Worm (Caenorhabditis elegans) whole organism, mixed stage, embryonic: ENCODE results near the gene ceh-87.
"Not testable (repeated sequence)": the region's sequence is repeated elsewhere in the genome, so short reads cannot be mapped to it uniquely, and the experiment has no call there.

ENCODE experiments used
- M03D4.4 ChIP-seq: sonication (generic microtip); optimal IDR thresholded peaks from 2 replicates; lab custom pipeline; 2017; ENCODE audit warnings: mild to moderate bottlenecking, missing genetic modification characterization, missing compliant biosample characterization
- bed-3 ChIP-seq: fragments of 200-800 bp; sonication (Bioruptor generic); optimal IDR thresholded peaks from 3 replicates; lab custom pipeline; 2018; ENCODE audit warnings: mild to moderate bottlenecking, missing genetic modification characterization, moderate library complexity, missing compliant biosample characterization
- blmp-1 ChIP-seq: fragments of 150-350 bp; optimal IDR thresholded peaks from 2 replicates; lab custom pipeline; 2014; ENCODE audit warnings: missing biosample characterization, missing genetic modification characterization
- ceh-43 ChIP-seq: fragments of 200-800 bp; sonication (Bioruptor generic); optimal IDR thresholded peaks from 2 replicates; lab custom pipeline; 2018; ENCODE audit warnings: mild to moderate bottlenecking, missing genetic modification characterization, moderate library complexity, missing compliant biosample characterization
- ces-1 ChIP-seq: fragments of 150-350 bp; optimal IDR thresholded peaks from 2 replicates; lab custom pipeline; 2014; ENCODE audit warnings: missing biosample characterization, missing genetic modification reagents, missing genetic modification characterization
- cnd-1 ChIP-seq: fragments of 200-800 bp; sonication (Bioruptor generic); optimal IDR thresholded peaks from 2 replicates; lab custom pipeline; 2018; ENCODE audit warnings: mild to moderate bottlenecking, missing genetic modification characterization, missing compliant biosample characterization
- drap-1 ChIP-seq: fragments of 200-800 bp; sonication (Bioruptor generic); optimal IDR thresholded peaks from 3 replicates; lab custom pipeline; 2018; ENCODE audit warnings: mild to moderate bottlenecking, missing genetic modification characterization, missing compliant biosample characterization
- ham-2 ChIP-seq: fragments of 200-800 bp; sonication (Bioruptor generic); optimal IDR thresholded peaks from 2 replicates; lab custom pipeline; 2018; ENCODE audit warnings: mild to moderate bottlenecking, missing genetic modification characterization, missing compliant biosample characterization
- lin-13 ChIP-seq: fragments of 150-350 bp; optimal IDR thresholded peaks from 2 replicates; lab custom pipeline; 2014; ENCODE audit warnings: missing biosample characterization, missing genetic modification characterization
- lin-32 ChIP-seq: fragments of 200-800 bp; sonication (Bioruptor generic); optimal IDR thresholded peaks from 2 replicates; lab custom pipeline; 2018; ENCODE audit warnings: mild to moderate bottlenecking, missing genetic modification characterization, missing compliant biosample characterization
- lsy-2 ChIP-seq: fragments of 150-350 bp; optimal IDR thresholded peaks from 2 replicates; lab custom pipeline; 2014; ENCODE audit warnings: missing biosample characterization, missing genetic modification characterization
- mab-5 ChIP-seq: fragments of 150-350 bp; optimal IDR thresholded peaks from 2 replicates; lab custom pipeline; 2014; ENCODE audit warnings: missing biosample characterization, missing genetic modification characterization
- mep-1 ChIP-seq: fragments of 150-350 bp; optimal IDR thresholded peaks from 2 replicates; lab custom pipeline; 2017; ENCODE audit warnings: missing biosample characterization, missing genetic modification reagents, missing genetic modification characterization, inconsistent platforms
- mls-2 ChIP-seq: sonication (generic microtip); optimal IDR thresholded peaks from 2 replicates; lab custom pipeline; 2016; ENCODE audit warnings: mild to moderate bottlenecking, missing genetic modification characterization, moderate library complexity, missing compliant biosample characterization
- nhr-12 ChIP-seq: fragments of 150-350 bp; optimal IDR thresholded peaks from 2 replicates; lab custom pipeline; 2014; ENCODE audit warnings: missing biosample characterization, missing genetic modification characterization
- nhr-2 ChIP-seq: fragments of 150-350 bp; optimal IDR thresholded peaks from 2 replicates; lab custom pipeline; 2014; ENCODE audit warnings: missing biosample characterization, missing genetic modification characterization
- nhr-237 ChIP-seq: fragments of 150-350 bp; optimal IDR thresholded peaks from 2 replicates; lab custom pipeline; 2014; ENCODE audit warnings: missing biosample characterization, missing genetic modification characterization
- nhr-28 ChIP-seq: fragments of 150-350 bp; optimal IDR thresholded peaks from 2 replicates; lab custom pipeline; 2014; ENCODE audit warnings: missing biosample characterization, missing genetic modification characterization
- nhr-76 ChIP-seq: sonication (generic microtip); optimal IDR thresholded peaks from 2 replicates; lab custom pipeline; 2017; ENCODE audit warnings: missing biosample characterization, missing genetic modification characterization
- sem-2 ChIP-seq: fragments of 200-800 bp; sonication (Bioruptor generic); optimal IDR thresholded peaks from 2 replicates; lab custom pipeline; 2018; ENCODE audit warnings: mild to moderate bottlenecking, missing genetic modification characterization, missing compliant biosample characterization
- snpc-4 ChIP-seq: fragments of 150-350 bp; optimal IDR thresholded peaks from 2 replicates; lab custom pipeline; 2014; ENCODE audit warnings: missing biosample characterization, missing genetic modification characterization
- sptf-1 ChIP-seq: sonication (generic microtip); optimal IDR thresholded peaks from 2 replicates; lab custom pipeline; 2017; ENCODE audit warnings: mild to moderate bottlenecking, missing genetic modification characterization, moderate library complexity, missing compliant biosample characterization
- tbx-8 ChIP-seq: fragments of 200-800 bp; sonication (Bioruptor generic); optimal IDR thresholded peaks from 2 replicates; lab custom pipeline; 2018; ENCODE audit warnings: mild to moderate bottlenecking, missing genetic modification characterization, moderate library complexity, missing compliant biosample characterization
- unc-120 ChIP-seq: sonication (generic microtip); optimal IDR thresholded peaks from 2 replicates; lab custom pipeline; 2017; ENCODE audit warnings: missing genetic modification characterization, missing compliant biosample characterization; ENCODE audit not compliant: poor library complexity, severe bottlenecking
- unc-39 ChIP-seq: fragments of 150-350 bp; optimal IDR thresholded peaks from 2 replicates; lab custom pipeline; 2014; ENCODE audit warnings: missing biosample characterization, missing genetic modification characterization
- unc-62 ChIP-seq: fragments of 150-350 bp; optimal IDR thresholded peaks from 2 replicates; lab custom pipeline; 2014; ENCODE audit warnings: missing biosample characterization, missing genetic modification reagents, missing genetic modification characterization
- zip-8 ChIP-seq: fragments of 150-350 bp; optimal IDR thresholded peaks from 2 replicates; lab custom pipeline; 2014; ENCODE audit warnings: missing biosample characterization, missing genetic modification characterization
- ztf-11 ChIP-seq: fragments of 150-350 bp; optimal IDR thresholded peaks from 2 replicates; lab custom pipeline; 2014; ENCODE audit warnings: missing biosample characterization, missing genetic modification characterization

The ceh-87 gene

DNA sequence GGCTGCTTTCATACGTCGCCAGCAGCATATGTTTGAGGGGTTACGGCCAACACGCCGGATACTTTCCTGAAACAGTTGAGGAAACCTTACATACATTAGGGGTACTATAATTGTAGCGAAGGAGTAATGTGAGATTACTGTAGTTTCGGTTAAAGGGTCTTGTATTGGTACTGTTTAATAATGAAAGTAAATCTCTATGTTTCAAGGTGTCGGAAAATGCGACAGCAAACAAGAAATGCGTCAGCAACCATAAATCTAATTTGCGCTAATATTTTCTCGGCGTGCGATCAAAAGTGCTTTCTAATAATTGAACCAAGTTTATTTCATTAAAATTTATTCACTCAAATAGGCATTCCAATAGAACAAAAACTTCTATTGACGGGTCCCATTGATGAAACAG is 11.8 kb downstream of the ceh-87 start, which contains the start of gene sri-57:
sri-57 (minus strand) TSS at position 101 of the 400 bp plus-strand sequence.
- TF ChIP-seq sptf-1; ztf-11 (tag; lab: Kevin White, UChicago); blmp-1: not testable (repeated sequence)
- TF ChIP-seq, all 35 proteins: peak for 0; not testable (repeated sequence) for 35

DNA sequence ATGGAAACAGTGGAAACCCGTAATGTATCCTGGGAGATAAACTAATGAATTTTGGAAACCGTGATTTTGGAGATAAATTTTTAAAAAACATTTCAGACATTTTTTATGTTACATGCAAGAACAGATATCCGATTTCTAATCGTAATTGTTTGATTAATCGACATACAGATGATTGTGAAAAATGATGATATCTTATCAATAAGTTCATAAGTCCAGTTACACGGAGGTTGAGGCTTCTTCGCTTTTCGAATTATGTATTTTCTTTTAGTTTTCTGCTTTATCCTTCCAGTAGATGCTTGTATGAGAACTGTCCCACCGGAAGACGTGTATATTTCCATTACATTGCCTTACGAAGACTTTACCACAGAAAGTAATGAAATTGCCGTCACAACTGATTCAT is 18.5 kb downstream of the ceh-87 start, which contains the start of gene F22E5.22:
F22E5.22 (plus strand) TSS at position 301 of the 400 bp plus-strand sequence.
- TF ChIP-seq ztf-11 (tag; lab: Kevin White, UChicago) (no peak), mls-2 (tag; lab: Kevin White, UChicago) (no peak), ham-2 (GFP tag; lab: Kevin White, UChicago) (no peak), unc-62 (GFP tag; lab: Kevin White, UChicago) (no peak), cnd-1 (tag; lab: Kevin White, UChicago) (no peak), nhr-12 (tag; lab: Kevin White, UChicago) (no peak), lin-13 (tag; lab: Kevin White, UChicago) (no peak), bed-3 (GFP tag; lab: Kevin White, UChicago) (no peak), unc-39 (no peak), tbx-8 (no peak), lsy-2 (tag; lab: Kevin White, UChicago) (no peak), nhr-2 (tag; lab: Kevin White, UChicago) (no peak), sem-2 (GFP tag; lab: Kevin White, UChicago) (no peak), snpc-4 (no peak)
- TF ChIP-seq, all 35 proteins: peak for 0

DNA sequence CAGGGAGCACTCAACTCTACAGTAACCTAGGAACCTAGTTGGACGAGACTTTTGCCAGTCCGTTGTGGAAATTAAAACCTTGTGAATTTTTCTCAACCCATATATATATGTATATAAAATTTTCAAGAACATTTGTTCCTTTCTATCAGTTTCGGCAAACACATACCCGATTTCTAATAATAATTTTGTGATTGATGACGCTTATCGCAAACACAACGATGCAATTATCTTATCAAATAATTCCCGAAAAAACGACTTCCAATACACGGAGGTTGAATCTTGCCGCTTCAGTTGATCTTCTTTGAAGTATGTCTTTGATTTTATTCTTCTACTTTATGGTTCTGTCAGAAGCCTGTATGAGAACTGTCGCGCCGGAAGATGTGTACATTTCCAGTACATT is 19.0 kb downstream of the ceh-87 start, which contains the start of gene F22E5.2:
F22E5.2 (plus strand) TSS at position 301 of the 400 bp plus-strand sequence.
- not testable (repeated sequence) for TF ChIP-seq lsy-2 (tag; lab: Kevin White, UChicago); mep-1 (tag; lab: Kevin White, UChicago); blmp-1
- TF ChIP-seq, all 35 proteins: peak for 0; not testable (repeated sequence) for 35

DNA sequence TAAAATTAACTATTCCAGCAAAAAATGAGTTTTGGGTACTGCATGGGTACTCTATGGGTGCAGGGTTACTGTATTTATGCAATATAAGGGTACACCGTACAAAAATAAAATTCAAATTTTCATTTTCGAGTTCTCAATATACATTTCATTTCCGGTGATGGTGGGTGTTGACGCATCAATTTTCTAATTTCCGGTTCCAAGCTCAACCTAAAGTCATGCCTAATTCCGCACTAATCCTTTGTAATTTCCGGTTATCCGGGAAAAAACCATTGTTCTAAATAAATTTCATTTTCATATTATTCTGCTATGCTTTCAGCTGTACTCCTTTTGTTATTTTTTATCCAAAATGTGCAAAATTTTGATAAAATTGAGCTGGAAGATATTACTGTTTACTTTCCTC is 24.7 kb downstream of the ceh-87 start, which contains the start of gene gcy-21:
gcy-21 (plus strand) TSS at position 301 of the 400 bp plus-strand sequence.
- no peak for TF ChIP-seq ceh-43 (GFP tag; lab: Kevin White, UChicago)
- TF ChIP-seq mls-2 (tag; lab: Kevin White, UChicago) = no peak
- TF ChIP-seq mep-1 (tag; lab: Kevin White, UChicago) = no peak
- no peak for TF ChIP-seq lin-32
- no peak for TF ChIP-seq ztf-11 (tag; lab: Kevin White, UChicago)
- no peak for TF ChIP-seq sptf-1
- TF ChIP-seq nhr-76 (tag; lab: Kevin White, UChicago) = no peak

DNA sequence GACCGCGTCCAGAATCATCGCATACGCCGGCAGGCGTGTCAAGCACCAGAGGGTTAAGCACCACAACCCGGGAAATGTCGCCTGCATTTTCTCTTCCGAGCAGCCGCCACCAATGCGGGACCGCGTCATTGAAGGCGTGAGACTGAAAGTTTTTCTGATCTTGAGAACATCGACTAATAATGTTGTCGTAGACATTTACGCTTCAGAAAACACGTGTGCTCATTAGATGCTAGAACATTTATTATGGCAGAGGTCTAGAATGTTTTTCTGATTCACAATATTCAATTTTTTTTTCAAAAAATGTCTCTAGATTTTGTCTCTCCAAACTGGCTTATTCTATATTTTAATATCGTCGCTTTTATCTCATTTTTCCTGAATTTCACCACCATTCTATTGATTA is 27.5 kb downstream of the ceh-87 start, which contains the start of gene sri-47:
sri-47 (plus strand) TSS at position 301 of the 400 bp plus-strand sequence.
- TF ChIP-seq mls-2 (tag; lab: Kevin White, UChicago) (no peak), tbx-8 (no peak), ces-1 (GFP tag; lab: Kevin White, UChicago) (no peak), lin-32 (no peak), drap-1 (GFP tag; lab: Kevin White, UChicago) (no peak), lin-13 (tag; lab: Kevin White, UChicago) (no peak), bed-3 (GFP tag; lab: Kevin White, UChicago) (no peak), unc-39 (no peak), nhr-76 (tag; lab: Kevin White, UChicago) (no peak), M03D4.4 (no peak), zip-8 (tag; lab: Kevin White, UChicago) (no peak), nhr-28 (tag; lab: Kevin White, UChicago) (no peak), unc-120 (tag; lab: Kevin White, UChicago) (no peak), blmp-1 (no peak), snpc-4 (no peak)

DNA sequence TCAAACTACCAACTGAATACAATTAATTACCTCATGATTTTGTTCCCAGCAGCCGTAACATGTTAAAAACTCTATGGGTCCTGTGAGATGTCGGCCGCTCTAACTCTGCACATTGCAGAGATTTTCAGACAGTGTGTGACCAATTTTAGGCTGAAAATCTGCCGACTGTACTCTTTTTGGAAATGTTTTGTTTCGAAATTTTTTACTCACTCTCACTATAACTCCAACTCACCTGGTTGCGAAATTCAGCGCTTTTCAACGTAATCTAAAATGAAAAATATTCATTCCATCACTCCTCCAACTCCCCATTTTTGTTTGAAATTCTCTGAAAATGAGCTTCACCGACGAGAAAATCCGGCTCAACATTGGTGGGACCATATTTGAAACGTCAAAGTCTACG is 34.6 kb downstream of the ceh-87 start, which contains the start of the genes F22E5.13 and F22E5.6:
F22E5.13 (minus strand) TSS at position 101 of the 400 bp plus-strand sequence.
F22E5.6 (plus strand) TSS at position 297 of the 400 bp plus-strand sequence.
- TF ChIP-seq nhr-76 (tag; lab: Kevin White, UChicago) (no peak), ham-2 (GFP tag; lab: Kevin White, UChicago) (no peak)
- TF ChIP-seq, all 35 proteins: peak for 0

DNA sequence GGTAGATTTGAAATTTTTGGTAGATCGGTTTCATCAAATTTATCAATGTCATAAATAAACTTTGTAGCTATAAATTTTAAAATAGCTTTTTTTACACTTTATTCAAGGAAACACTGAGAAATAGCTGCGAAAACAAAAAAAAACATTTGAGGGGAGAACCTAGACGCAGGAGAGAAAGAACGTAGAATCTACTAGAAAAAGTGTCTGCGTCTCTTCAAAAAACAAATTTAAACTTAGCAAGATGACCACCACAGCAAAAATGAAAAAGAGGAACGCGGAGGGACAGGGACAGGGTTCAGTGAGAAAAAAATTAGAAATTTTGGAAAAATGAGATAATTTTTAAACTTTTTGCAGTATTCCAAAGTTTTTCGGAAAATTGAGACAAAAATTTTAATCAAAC is 35.1 kb downstream of the ceh-87 start:
- no peak for TF ChIP-seq ztf-11 (tag; lab: Kevin White, UChicago)
- no peak for TF ChIP-seq nhr-237 (tag; lab: Kevin White, UChicago)
- TF ChIP-seq mab-5 (tag; lab: Kevin White, UChicago) = no peak
- no peak for TF ChIP-seq bed-3 (GFP tag; lab: Kevin White, UChicago)
- no peak for TF ChIP-seq sptf-1
